Worm (Caenorhabditis elegans) whole organism, young adult: ENCODE results near the gene col-17.

ENCODE experiments used
- B0019.2 ChIP-seq: fragments of 200-800 bp; sonication (Bioruptor generic); conservative IDR thresholded peaks from 2 replicates; pipeline ENCODE4 v1.3.6; 2022; ENCODE audit warnings: missing genetic modification reagents, missing genetic modification characterization, missing compliant biosample characterization
- D2030.7 ChIP-seq: fragments of 200-800 bp; sonication (Bioruptor generic); IDR thresholded peaks from 2 replicates; pipeline ENCODE4 v1.3.6; 2022; ENCODE audit warnings: missing genetic modification reagents, missing genetic modification characterization, missing compliant biosample characterization
- F33H1.4 ChIP-seq: fragments of 200-800 bp; sonication (Bioruptor generic); IDR thresholded peaks from 2 replicates; pipeline ENCODE4 v1.3.6; 2022; ENCODE audit warnings: missing genetic modification reagents, missing genetic modification characterization, missing compliant biosample characterization
- F39B2.1 ChIP-seq: fragments of 200-800 bp; sonication (Bioruptor generic); IDR thresholded peaks from 2 replicates; pipeline ENCODE4 v1.3.6; 2022; ENCODE audit warnings: missing genetic modification reagents, missing genetic modification characterization, missing compliant biosample characterization
- F57C9.4 ChIP-seq: sonication (generic microtip); optimal IDR thresholded peaks from 2 replicates; lab custom pipeline; 2017; ENCODE audit warnings: mild to moderate bottlenecking, missing genetic modification characterization, missing compliant biosample characterization
- K11D2.4 ChIP-seq: fragments of 200-800 bp; sonication (Bioruptor generic); IDR thresholded peaks from 2 replicates; pipeline ENCODE4 v1.3.6; 2022; ENCODE audit warnings: missing genetic modification reagents, missing genetic modification characterization, missing compliant biosample characterization
- Y53F4B.3 ChIP-seq: fragments of 200-800 bp; sonication (Bioruptor generic); IDR thresholded peaks from 2 replicates; pipeline ENCODE4 v1.3.6; 2022; ENCODE audit warnings: missing genetic modification reagents, missing genetic modification characterization, missing compliant biosample characterization
- Y67H2A.10 ChIP-seq: fragments of 200-800 bp; sonication (Bioruptor generic); conservative IDR thresholded peaks from 2 replicates; pipeline ENCODE4 v1.3.6; 2022; ENCODE audit warnings: missing genetic modification reagents, missing genetic modification characterization, missing compliant biosample characterization
- aptf-3 ChIP-seq: fragments of 200-800 bp; sonication (Bioruptor generic); IDR thresholded peaks from 2 replicates; pipeline ENCODE4 v1.3.6; 2022; ENCODE audit warnings: missing genetic modification characterization, missing compliant biosample characterization
- attf-5 ChIP-seq: fragments of 200-800 bp; sonication (Bioruptor generic); optimal IDR thresholded peaks from 2 replicates; lab custom pipeline; 2018; ENCODE audit warnings: mild to moderate bottlenecking, missing genetic modification characterization, missing compliant biosample characterization
- bed-2 ChIP-seq: fragments of 200-800 bp; sonication (Bioruptor generic); IDR thresholded peaks from 2 replicates; pipeline ENCODE4 v1.3.6; 2022; ENCODE audit warnings: missing genetic modification reagents, missing genetic modification characterization, missing compliant biosample characterization
- cebp-1 ChIP-seq, 2 experiments: fragments of 200-800 bp in 1 of 2; sonication (Bioruptor generic) in 1 of 2; sonication (generic microtip) in 1 of 2; IDR thresholded peaks in 1 of 2; optimal IDR thresholded peaks in 1 of 2; 2 replicates each; pipeline versions ENCODE4 v1.3.6 to Lab custom; 2017 to 2022; ENCODE audit warnings: missing compliant biosample characterization in 2 of 2, missing genetic modification characterization in 2 of 2, mild to moderate bottlenecking in 1 of 2, missing genetic modification reagents in 1 of 2, moderate library complexity in 1 of 2
- ceh-27 ChIP-seq: fragments of 200-800 bp; sonication (Bioruptor generic); optimal IDR thresholded peaks from 2 replicates; lab custom pipeline; 2018; ENCODE audit warnings: mild to moderate bottlenecking, missing genetic modification characterization, moderate library complexity, missing compliant biosample characterization
- chd-7 ChIP-seq: sonication (generic microtip); optimal IDR thresholded peaks from 2 replicates; lab custom pipeline; 2016; ENCODE audit warnings: mild to moderate bottlenecking, missing genetic modification characterization, moderate library complexity, missing compliant biosample characterization
- dox-1 ChIP-seq: fragments of 200-800 bp; sonication (Bioruptor generic); IDR thresholded peaks from 2 replicates; pipeline ENCODE4 v1.3.6; 2022; ENCODE audit warnings: missing genetic modification reagents, missing genetic modification characterization, missing compliant biosample characterization
- dpff-1 ChIP-seq: sonication (generic microtip); optimal IDR thresholded peaks from 2 replicates; lab custom pipeline; 2017; ENCODE audit warnings: mild to moderate bottlenecking, missing genetic modification characterization, missing compliant biosample characterization
- dpl-1 ChIP-seq: fragments of 150-350 bp; optimal IDR thresholded peaks from 2 replicates; lab custom pipeline; 2014; ENCODE audit warnings: missing biosample characterization, missing genetic modification reagents, missing genetic modification characterization
- ets-4 ChIP-seq: fragments of 200-800 bp; sonication (Bioruptor generic); optimal IDR thresholded peaks from 2 replicates; lab custom pipeline; 2018; ENCODE audit warnings: mild to moderate bottlenecking, missing genetic modification characterization, missing compliant biosample characterization
- hmg-1.2 ChIP-seq: fragments of 200-800 bp; sonication (Bioruptor generic); IDR thresholded peaks from 2 replicates; pipeline ENCODE4 v1.3.6; 2022; ENCODE audit warnings: missing genetic modification reagents, missing genetic modification characterization, missing compliant biosample characterization
- lin-40 ChIP-seq: sonication (generic microtip); optimal IDR thresholded peaks from 2 replicates; lab custom pipeline; 2016; ENCODE audit warnings: missing genetic modification characterization, mild to moderate bottlenecking, missing compliant biosample characterization, missing genotype, missing genetic modification reagents
- lin-54 ChIP-seq: fragments of 200-800 bp; sonication (Bioruptor generic); optimal IDR thresholded peaks from 2 replicates; lab custom pipeline; 2018; ENCODE audit warnings: mild to moderate bottlenecking, missing genetic modification characterization, missing compliant biosample characterization
- lsl-1 ChIP-seq: fragments of 200-800 bp; sonication (Bioruptor generic); optimal IDR thresholded peaks from 2 replicates; lab custom pipeline; 2018; ENCODE audit warnings: mild to moderate bottlenecking, missing genetic modification characterization, moderate library complexity, missing compliant biosample characterization
- madf-3 ChIP-seq: fragments of 200-800 bp; sonication (Bioruptor generic); IDR thresholded peaks from 2 replicates; pipeline ENCODE4 v1.3.6; 2022; ENCODE audit warnings: missing genetic modification reagents, missing genetic modification characterization, missing compliant biosample characterization
- madf-6 ChIP-seq: fragments of 200-800 bp; sonication (Bioruptor generic); IDR thresholded peaks from 2 replicates; pipeline ENCODE4 v1.3.6; 2022; ENCODE audit warnings: missing genetic modification reagents, missing genetic modification characterization, missing compliant biosample characterization
- mcd-1 ChIP-seq: fragments of 200-800 bp; sonication (Bioruptor generic); IDR thresholded peaks from 2 replicates; pipeline ENCODE4 v1.3.6; 2022; ENCODE audit warnings: missing genetic modification reagents, missing genetic modification characterization, missing compliant biosample characterization
- mel-28 ChIP-seq: sonication (generic microtip); optimal IDR thresholded peaks from 2 replicates; lab custom pipeline; 2016; ENCODE audit warnings: borderline replicate concordance, mild to moderate bottlenecking, missing genetic modification characterization, missing compliant biosample characterization
- mxl-1 ChIP-seq: sonication (generic microtip); optimal IDR thresholded peaks from 2 replicates; lab custom pipeline; 2016; ENCODE audit warnings: missing genetic modification characterization, missing compliant biosample characterization
- nhr-90 ChIP-seq: sonication (generic microtip); optimal IDR thresholded peaks from 2 replicates; lab custom pipeline; 2016; ENCODE audit warnings: missing genotype, mild to moderate bottlenecking, missing genetic modification characterization, missing compliant biosample characterization
- pbrm-1 ChIP-seq: fragments of 200-800 bp; sonication (Bioruptor generic); IDR thresholded peaks from 2 replicates; pipeline ENCODE4 v1.3.6; 2022; ENCODE audit warnings: missing genetic modification reagents, missing genetic modification characterization, missing compliant biosample characterization
- pha-4 ChIP-seq: fragments of 150-350 bp; sonication (generic microtip); optimal IDR thresholded peaks from 2 replicates; lab custom pipeline; 2014; ENCODE audit warnings: missing biosample characterization, missing genetic modification reagents, missing genetic modification characterization
- rcor-1 ChIP-seq: fragments of 200-800 bp; sonication (Bioruptor generic); IDR thresholded peaks from 2 replicates; pipeline ENCODE4 v1.3.6; 2022; ENCODE audit warnings: missing genetic modification reagents, missing genetic modification characterization, missing compliant biosample characterization
- snpc-3.4 ChIP-seq: sonication (generic microtip); optimal IDR thresholded peaks from 2 replicates; lab custom pipeline; 2017; ENCODE audit warnings: missing genetic modification characterization, mild to moderate bottlenecking, missing compliant biosample characterization, antibody characterized with exemption, moderate library complexity, missing genotype, missing genetic modification reagents
- snpc-4 ChIP-seq, 5 experiments: fragments of 150-350 bp in 1 of 5; sonication (generic microtip) in 4 of 5; optimal IDR thresholded peaks; 2 replicates each; lab custom pipeline; 2014 to 2018; ENCODE audit warnings: missing genetic modification characterization in 5 of 5, missing biosample characterization in 3 of 5, antibody characterized with exemption in 2 of 5, mild to moderate bottlenecking in 2 of 5, missing compliant biosample characterization in 2 of 5, missing genotype in 2 of 5, moderate library complexity in 2 of 5, missing genetic modification reagents in 1 of 5
- somi-1 ChIP-seq: fragments of 200-800 bp; sonication (Bioruptor generic); optimal IDR thresholded peaks from 2 replicates; lab custom pipeline; 2018; ENCODE audit warnings: mild to moderate bottlenecking, missing genetic modification characterization, missing compliant biosample characterization
- tlf-1 ChIP-seq: fragments of 200-800 bp; sonication (Bioruptor generic); optimal IDR thresholded peaks from 2 replicates; lab custom pipeline; 2018; ENCODE audit warnings: mild to moderate bottlenecking, missing genetic modification characterization, missing compliant biosample characterization
- unc-62 ChIP-seq: fragments of 150-350 bp; optimal IDR thresholded peaks from 2 replicates; lab custom pipeline; 2014; ENCODE audit warnings: missing biosample characterization, missing genetic modification reagents, missing genetic modification characterization
- xnd-1 ChIP-seq: sonication (generic microtip); optimal IDR thresholded peaks from 2 replicates; lab custom pipeline; 2016; ENCODE audit warnings: missing genotype, missing genetic modification reagents, missing genetic modification characterization, missing compliant biosample characterization
- zfh-2 ChIP-seq: fragments of 200-800 bp; sonication (Bioruptor generic); conservative IDR thresholded peaks from 2 replicates; pipeline ENCODE4 v1.3.6; 2022; ENCODE audit warnings: missing genetic modification reagents, missing genetic modification characterization, missing compliant biosample characterization
- ztf-26 ChIP-seq: sonication (generic microtip); optimal IDR thresholded peaks from 2 replicates; lab custom pipeline; 2017; ENCODE audit warnings: missing genetic modification characterization, missing compliant biosample characterization

The col-17 gene

DNA sequence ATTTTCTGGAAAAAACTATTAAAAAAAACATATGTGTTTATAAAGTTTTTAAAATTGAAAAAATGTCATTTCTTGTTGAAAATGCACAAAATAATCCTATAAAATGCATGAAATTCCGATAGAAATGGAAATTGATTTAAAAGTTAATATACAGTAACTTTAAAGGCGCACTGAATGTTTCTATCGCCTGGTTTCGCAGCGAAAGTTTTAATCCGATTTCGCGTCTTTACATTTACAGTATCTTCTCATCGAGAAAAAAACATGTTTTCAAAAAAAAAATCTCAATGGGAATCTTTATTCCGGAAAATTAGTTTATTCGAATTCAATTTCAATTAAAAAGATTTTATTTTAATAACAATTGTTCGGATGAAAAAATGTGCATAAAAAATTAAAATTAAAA is 46.8 kb upstream of the col-17 start, which contains the start of gene R05F9.11 (continued):
- TF ChIP-seq dox-1 (GFP tag; lab: Robert Waterston, UW) (no peak), xnd-1 (peak; percentile 90)
- TF ChIP-seq, all 124 proteins: peak for 16

DNA sequence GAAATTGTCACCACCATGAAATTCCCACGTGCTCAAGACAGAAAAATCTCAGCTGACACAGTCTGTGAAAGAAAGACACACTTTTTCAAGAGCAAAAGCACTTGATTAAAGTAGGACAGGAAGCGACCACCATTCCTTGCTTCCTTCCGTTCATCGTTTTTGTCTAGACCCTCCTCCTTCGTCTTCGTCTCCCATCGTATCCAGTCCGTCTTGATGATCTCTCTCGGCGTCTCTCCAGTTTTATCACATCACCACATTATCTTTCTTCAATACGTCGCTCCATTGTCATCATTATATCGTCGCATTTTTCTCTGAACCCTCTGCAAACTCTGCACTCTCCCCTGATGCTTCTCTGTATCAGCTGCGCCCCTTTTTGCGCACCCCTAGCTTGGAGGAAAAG is 40.8 kb upstream of the col-17 start:
- TF ChIP-seq attf-5 (GFP tag; lab: Kevin White, UChicago), result peak; percentile 22
- TF ChIP-seq aptf-3, result no peak
- TF ChIP-seq chd-7 (tag; lab: Kevin White, UChicago), result no peak
- TF ChIP-seq dpff-1, result no peak
- 0 out of 2 replicates have a peak, but pooled peaks have one; percentile 9 for TF ChIP-seq K11D2.4
- TF ChIP-seq hmg-1.2 (GFP tag; lab: Robert Waterston, UW), result peak; percentile 40; the same call in 1 of the 2 replicates
- no peak for TF ChIP-seq rcor-1 (GFP tag; lab: Robert Waterston, UW)
- no peak for TF ChIP-seq ztf-26
- TF ChIP-seq dpl-1 (GFP tag; lab: Kevin White, UChicago), result no peak
- no peak for TF ChIP-seq lin-54 (GFP tag; lab: Kevin White, UChicago)
- TF ChIP-seq cebp-1 (GFP tag; IDR thresholded peaks at IDR 0.05; lab: Robert Waterston, UW), result no peak
- TF ChIP-seq cebp-1 (tag; optimal IDR thresholded peaks at IDR 0.05; lab: Kevin White, UChicago), result peak; percentile 20
- peak; percentile 24 for TF ChIP-seq lin-40 (tag; lab: Kevin White, UChicago)
- TF ChIP-seq lsl-1, result no peak
- TF ChIP-seq zfh-2 (GFP tag; lab: Robert Waterston, UW), result 0 out of 2 replicates have a peak, but pooled peaks have one; percentile 35
- TF ChIP-seq tlf-1 (GFP tag; lab: Kevin White, UChicago), result no peak
- TF ChIP-seq, all 124 proteins: peak for 6

DNA sequence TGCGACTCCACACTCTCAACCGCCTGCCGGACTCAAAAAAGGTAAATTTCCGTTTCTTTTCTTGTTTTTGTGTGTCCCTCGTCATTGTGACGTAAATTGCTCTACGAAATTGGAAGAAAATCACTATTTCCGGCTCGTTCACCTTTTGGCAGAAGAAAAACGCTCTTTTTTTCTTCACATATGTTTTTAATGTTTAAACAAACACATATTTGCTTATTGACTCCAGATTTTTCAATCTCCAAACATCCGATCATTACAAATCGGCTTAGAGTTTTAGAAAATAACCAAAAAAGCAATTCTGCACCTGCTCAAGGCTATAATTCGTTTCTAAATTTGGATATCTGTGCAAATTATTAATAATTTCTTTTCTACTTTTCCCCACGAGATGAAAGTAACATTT is 38.5 kb upstream of the col-17 start:
- TF ChIP-seq hmg-1.2 (GFP tag; lab: Robert Waterston, UW) (no peak), bed-2 (GFP tag; lab: Robert Waterston, UW) (no peak), ets-4 (no peak), Y53F4B.3 (GFP tag; lab: Robert Waterston, UW) (no peak), nhr-90 (no peak)

DNA sequence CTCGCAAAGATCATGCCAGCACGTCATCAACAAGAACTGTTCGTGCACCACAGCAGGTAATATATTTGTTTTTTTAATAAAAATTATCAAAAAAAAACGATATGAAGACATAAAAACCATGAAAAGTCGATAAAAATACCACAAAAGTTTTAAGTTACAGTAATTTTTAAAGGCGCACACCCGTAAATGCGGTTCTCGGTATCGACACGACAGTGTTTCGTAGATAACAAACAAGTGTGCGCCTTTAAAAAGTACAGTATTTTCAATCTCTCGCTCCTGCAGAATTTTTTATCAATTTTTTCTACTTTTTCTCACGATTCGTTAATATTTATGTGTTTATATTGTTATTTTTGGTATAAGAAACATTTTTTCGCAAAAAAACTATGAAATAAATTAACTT is 38.0 kb upstream of the col-17 start:
- TF ChIP-seq mxl-1 (tag; lab: Kevin White, UChicago) (no peak), F33H1.4 (GFP tag; lab: Robert Waterston, UW) (peak; percentile 50; the same call in 1 of the 2 replicates), dpl-1 (GFP tag; lab: Kevin White, UChicago) (no peak), pbrm-1 (GFP tag; lab: Robert Waterston, UW) (no peak), madf-6 (GFP tag; lab: Robert Waterston, UW) (peak; percentile 56), lsl-1 (peak; percentile 70), F39B2.1 (GFP tag; lab: Robert Waterston, UW) (no peak)

DNA sequence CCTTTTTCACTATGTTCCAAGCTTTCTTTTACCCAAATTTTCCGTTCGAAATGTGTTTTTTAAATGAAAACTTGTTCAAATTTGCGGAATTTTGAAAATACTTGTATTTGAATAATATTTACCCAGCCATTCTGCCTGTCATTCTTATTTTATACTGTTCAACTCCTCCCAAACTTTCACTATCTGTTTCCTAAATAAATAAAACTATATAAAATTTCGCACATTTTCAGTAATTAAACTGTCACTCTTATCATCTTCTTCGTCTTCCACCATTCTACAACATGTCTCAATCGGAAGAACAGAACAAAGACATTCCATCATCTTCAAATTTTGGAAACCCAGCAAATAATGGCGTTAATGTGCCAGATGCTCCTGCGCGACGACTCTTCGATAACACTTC is 37.4 kb upstream of the col-17 start, which contains the start of gene btbd-10:
Gene btbd-10, plus strand, starts transcription at position 231 of the 400 bp plus-strand sequence.
- TF ChIP-seq unc-62 (peak; percentile 67), F33H1.4 (GFP tag; lab: Robert Waterston, UW) (no peak), pha-4 (tag; lab: Kevin White, UChicago) (peak; percentile 7)

DNA sequence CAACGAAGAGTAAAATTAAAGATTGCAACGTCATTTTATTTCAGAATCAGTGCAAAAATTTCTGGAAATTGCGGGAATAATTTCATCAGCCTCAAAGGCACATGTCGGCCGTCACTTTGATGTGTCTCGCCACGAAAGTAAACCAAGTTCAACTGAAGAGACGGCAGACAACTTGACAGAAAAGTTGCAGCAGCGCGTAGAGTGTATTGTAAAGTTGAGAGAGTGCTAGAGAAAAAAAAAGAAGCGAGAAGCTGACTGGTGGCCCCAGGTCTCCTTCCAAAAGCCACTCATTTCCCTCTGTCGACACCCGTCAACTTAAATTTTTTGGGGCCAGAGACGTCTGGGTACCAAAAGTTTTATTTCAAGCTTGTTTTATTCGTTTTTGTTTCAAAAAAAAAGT is 36.9 kb upstream of the col-17 start:
- TF ChIP-seq D2030.7 (peak; percentile 69), somi-1 (GFP tag; lab: Kevin White, UChicago) (no peak), ztf-26 (no peak), Y67H2A.10 (0 out of 2 replicates have a peak, but pooled peaks have one; percentile 49), mcd-1 (peak; percentile 70), snpc-3.4 (tag; lab: Kevin White, UChicago) (peak; percentile 60), mel-28 (tag; lab: Kevin White, UChicago) (no peak), pbrm-1 (GFP tag; lab: Robert Waterston, UW) (peak; percentile 67; the same call in 1 of the 2 replicates), snpc-4 (GFP tag; optimal IDR thresholded peaks at IDR 0.05; lab: Kevin White, UChicago) (peak; percentile 47), snpc-4 (tag; optimal IDR thresholded peaks at IDR 0.05; lab: Kevin White, UChicago) (peak; percentile 59 to 84 (median 65)), ceh-27 (GFP tag; lab: Kevin White, UChicago) (peak; percentile 32), madf-3 (peak; percentile 29; the same call in 1 of the 2 replicates), B0019.2 (GFP tag; lab: Robert Waterston, UW) (no peak), F57C9.4 (no peak)
